Fruit fly (Drosophila melanogaster) whole organism, pupa: Measurements from ENCODE around the gene CG44325.

Experiments
- CG10348 ChIP-seq: fragments of 200-800 bp; sonication (Bioruptor generic); IDR thresholded peaks from 2 replicates; pipeline ENCODE4 v1.3.6; 2022; ENCODE audit warnings: missing biosample characterization, missing genetic modification characterization
- CG12605 ChIP-seq: fragments of 200-800 bp; sonication (Bioruptor generic); IDR thresholded peaks from 2 replicates; pipeline ENCODE4 v1.3.6; 2022; ENCODE audit warnings: missing biosample characterization, missing genetic modification characterization
- CG32121 ChIP-seq: fragments of 200-800 bp; sonication (Bioruptor generic); IDR thresholded peaks from 2 replicates; pipeline ENCODE4 v1.3.6; 2022; ENCODE audit warnings: missing biosample characterization, missing genetic modification characterization
- CG8301 ChIP-seq: fragments of 200-800 bp; sonication (Bioruptor generic); optimal IDR thresholded peaks from 2 replicates; lab custom pipeline; 2018; ENCODE audit warnings: missing biosample characterization, mild to moderate bottlenecking, missing genetic modification characterization
- D1 ChIP-seq: fragments of 200-800 bp; sonication (Bioruptor generic); optimal IDR thresholded peaks from 2 replicates; lab custom pipeline; 2018; ENCODE audit warnings: missing biosample characterization, mild to moderate bottlenecking, missing genetic modification characterization, moderate library complexity
- EcR ChIP-seq: fragments of 200-800 bp; sonication (Bioruptor generic); optimal IDR thresholded peaks from 3 replicates; lab custom pipeline; 2019; ENCODE audit warnings: missing biosample characterization, missing genetic modification characterization, mild to moderate bottlenecking, moderate library complexity, missing genetic modification reagents
- Ets98B ChIP-seq: fragments of 200-800 bp; sonication (Bioruptor generic); IDR thresholded peaks from 2 replicates; pipeline ENCODE4 v1.3.6; 2022; ENCODE audit warnings: missing biosample characterization, missing genetic modification characterization
- Pif1A ChIP-seq: fragments of 200-800 bp; sonication (Bioruptor generic); optimal IDR thresholded peaks from 3 replicates; lab custom pipeline; 2016; ENCODE audit warnings: missing biosample characterization, missing genetic modification characterization
- fd96Ca ChIP-seq: fragments of 200-800 bp; sonication (Bioruptor generic); IDR thresholded peaks from 3 replicates; pipeline ENCODE4 v1.3.6; 2022; ENCODE audit warnings: missing biosample characterization, missing genetic modification characterization

DNA sequence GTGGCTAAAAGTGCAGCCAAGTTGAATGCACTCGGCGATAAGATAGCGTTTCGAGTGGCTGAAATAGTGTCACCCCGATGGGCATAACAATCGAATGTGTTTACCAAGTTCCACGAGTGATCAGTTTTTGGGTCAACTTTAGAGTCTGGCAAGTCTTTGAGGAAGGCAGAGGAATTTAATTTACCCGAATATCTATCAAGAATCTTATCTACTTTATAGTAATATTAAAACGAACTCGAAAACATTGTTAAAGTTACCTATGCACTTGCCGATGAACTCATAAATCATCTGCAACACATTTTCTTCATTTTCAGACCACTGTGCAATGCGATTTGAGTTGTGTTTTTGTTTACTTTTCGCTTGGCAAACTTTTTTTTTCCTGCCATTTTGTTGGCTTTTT lies 17.0 kb downstream of the CG44325 start:
- TF ChIP-seq D1 = no peak
- peak; percentile 53 for TF ChIP-seq Pif1A (GFP tag; lab: Kevin White, UChicago)
- TF ChIP-seq CG32121 (GFP tag; lab: Robert Waterston, UW) = peak; percentile 48
- TF ChIP-seq EcR (GFP tag; lab: Kevin White, UChicago) = peak; percentile 62
- TF ChIP-seq CG10348 (GFP tag; lab: Robert Waterston, UW) = no peak
- peak; percentile 12; the same call in 1 of the 2 replicates for TF ChIP-seq Ets98B (GFP tag; lab: Robert Waterston, UW)
- peak; percentile 31; the same call in 1 of the 3 replicates for TF ChIP-seq fd96Ca
- TF ChIP-seq CG12605 = no peak
- peak; percentile 28 for TF ChIP-seq CG8301
